Worm (Caenorhabditis elegans) whole organism, L4 larva: ENCODE results near the gene C16A11.4.

ENCODE experiments used
- F49E8.2 ChIP-seq: sonication (generic microtip); optimal IDR thresholded peaks from 2 replicates; lab custom pipeline; 2016; ENCODE audit warnings: missing compliant biosample characterization, mild to moderate bottlenecking, missing genetic modification characterization, borderline replicate concordance
- R02D3.7 ChIP-seq: fragments of 150-350 bp; sonication (generic microtip); optimal IDR thresholded peaks from 3 replicates; lab custom pipeline; 2014; ENCODE audit warnings: missing biosample characterization, missing genetic modification characterization
- T20F7.1 ChIP-seq: fragments of 200-800 bp; sonication (Bioruptor generic); optimal IDR thresholded peaks from 2 replicates; lab custom pipeline; 2018; ENCODE audit warnings: mild to moderate bottlenecking, missing genetic modification characterization, missing compliant biosample characterization
- Y75B8A.6 ChIP-seq: fragments of 200-800 bp; sonication (Bioruptor generic); IDR thresholded peaks from 2 replicates; pipeline ENCODE4 v1.3.6; 2022; ENCODE audit warnings: missing genetic modification reagents, missing genetic modification characterization, missing compliant biosample characterization
- ZK546.5 ChIP-seq, 2 experiments: sonication (generic microtip); optimal IDR thresholded peaks; 2 replicates each; lab custom pipeline; 2017; ENCODE audit warnings: missing biosample characterization in 2 of 2, missing genetic modification characterization in 2 of 2
- ceh-32 ChIP-seq: sonication (generic microtip); optimal IDR thresholded peaks from 2 replicates; lab custom pipeline; 2016; ENCODE audit warnings: mild to moderate bottlenecking, missing genetic modification characterization, missing compliant biosample characterization; ENCODE audit not compliant: poor library complexity
- ces-1 ChIP-seq: fragments of 150-350 bp; sonication (generic microtip); optimal IDR thresholded peaks from 4 replicates; lab custom pipeline; 2014; ENCODE audit warnings: missing biosample characterization, missing genetic modification reagents, missing genetic modification characterization
- daf-12 ChIP-seq: fragments of 150-350 bp; optimal IDR thresholded peaks from 2 replicates; lab custom pipeline; 2014; ENCODE audit warnings: missing biosample characterization, missing genetic modification reagents, missing genetic modification characterization
- daf-19 ChIP-seq: fragments of 200-800 bp; sonication (Bioruptor generic); conservative IDR thresholded peaks from 2 replicates; pipeline ENCODE4 v1.3.6; 2022; ENCODE audit warnings: missing genetic modification characterization, missing compliant biosample characterization
- dmd-6 ChIP-seq: fragments of 200-800 bp; sonication (Bioruptor generic); IDR thresholded peaks from 2 replicates; pipeline ENCODE4 v1.3.6; 2022; ENCODE audit warnings: missing genetic modification reagents, missing genetic modification characterization, missing compliant biosample characterization
- dmd-9 ChIP-seq: fragments of 200-800 bp; sonication (Bioruptor generic); IDR thresholded peaks from 2 replicates; pipeline ENCODE4 v1.3.6; 2022; ENCODE audit warnings: missing genetic modification reagents, missing genetic modification characterization, missing compliant biosample characterization
- fkh-10 ChIP-seq: fragments of 150-350 bp; optimal IDR thresholded peaks from 2 replicates; lab custom pipeline; 2014; ENCODE audit warnings: missing biosample characterization, missing genetic modification reagents, missing genetic modification characterization
- hif-1 ChIP-seq, 2 experiments: sonication (generic microtip); optimal IDR thresholded peaks; 2 replicates each; lab custom pipeline; 2016 to 2017; ENCODE audit warnings: missing compliant biosample characterization in 2 of 2, missing genetic modification characterization in 2 of 2, missing genetic modification reagents in 2 of 2, missing genotype in 2 of 2, mild to moderate bottlenecking in 1 of 2
- lim-7 ChIP-seq: fragments of 200-800 bp; sonication (Bioruptor generic); IDR thresholded peaks from 2 replicates; pipeline ENCODE4 v1.3.6; 2022; ENCODE audit warnings: missing genetic modification characterization, missing compliant biosample characterization
- lsy-2 ChIP-seq, 2 experiments: fragments of 150-350 bp in 1 of 2; sonication (generic microtip) in 1 of 2; optimal IDR thresholded peaks; 2 replicates each; lab custom pipeline; 2014 to 2017; ENCODE audit warnings: missing biosample characterization in 2 of 2, missing genetic modification characterization in 2 of 2
- mep-1 ChIP-seq: fragments of 150-350 bp; sonication (generic microtip); optimal IDR thresholded peaks from 3 replicates; lab custom pipeline; 2014; ENCODE audit warnings: missing biosample characterization, missing genetic modification characterization
- mxl-2 ChIP-seq: fragments of 200-800 bp; sonication (Bioruptor generic); conservative IDR thresholded peaks from 2 replicates; pipeline ENCODE4 v1.3.6; 2022; ENCODE audit warnings: missing genetic modification reagents, missing genetic modification characterization, missing compliant biosample characterization
- nhr-102 ChIP-seq: sonication (generic microtip); optimal IDR thresholded peaks from 2 replicates; lab custom pipeline; 2016; ENCODE audit warnings: mild to moderate bottlenecking, missing genetic modification characterization, moderate library complexity, missing compliant biosample characterization
- nhr-11 ChIP-seq: fragments of 150-350 bp; optimal IDR thresholded peaks from 2 replicates; lab custom pipeline; 2014; ENCODE audit warnings: missing biosample characterization, missing genetic modification characterization
- nhr-48 ChIP-seq: sonication (generic microtip); optimal IDR thresholded peaks from 2 replicates; lab custom pipeline; 2016; ENCODE audit warnings: mild to moderate bottlenecking, missing genetic modification characterization, missing compliant biosample characterization
- nhr-77 ChIP-seq: fragments of 150-350 bp; optimal IDR thresholded peaks from 2 replicates; lab custom pipeline; 2014; ENCODE audit warnings: missing biosample characterization, missing genetic modification characterization
- pha-4 ChIP-seq, 2 experiments: fragments of 150-350 bp in 1 of 2; fragments of 200-800 bp in 1 of 2; sonication (Bioruptor generic) in 1 of 2; IDR thresholded peaks in 1 of 2; optimal IDR thresholded peaks in 1 of 2; 2 replicates each; pipeline versions ENCODE4 v1.3.6 to Lab custom; 2014 to 2022; ENCODE audit warnings: missing genetic modification characterization in 2 of 2, missing genetic modification reagents in 2 of 2, missing biosample characterization in 1 of 2, missing compliant biosample characterization in 1 of 2
- pqm-1 ChIP-seq: sonication (generic microtip); optimal IDR thresholded peaks from 2 replicates; lab custom pipeline; 2017; ENCODE audit warnings: missing biosample characterization, missing genetic modification characterization
- saeg-2 ChIP-seq: fragments of 200-800 bp; sonication (Bioruptor generic); IDR thresholded peaks from 2 replicates; pipeline ENCODE4 v1.3.6; 2022; ENCODE audit warnings: missing genetic modification reagents, missing genetic modification characterization, missing compliant biosample characterization
- sdz-12 ChIP-seq: fragments of 200-800 bp; sonication (Bioruptor generic); optimal IDR thresholded peaks from 2 replicates; lab custom pipeline; 2018; ENCODE audit warnings: mild to moderate bottlenecking, missing genetic modification characterization, missing compliant biosample characterization
- snpc-1.2 ChIP-seq: fragments of 200-800 bp; sonication (Bioruptor generic); IDR thresholded peaks from 2 replicates; pipeline ENCODE4 v1.3.6; 2022; ENCODE audit warnings: missing genetic modification reagents, missing genetic modification characterization, missing compliant biosample characterization
- spr-1 ChIP-seq: sonication (generic microtip); optimal IDR thresholded peaks from 2 replicates; lab custom pipeline; 2016; ENCODE audit warnings: mild to moderate bottlenecking, missing genetic modification characterization, missing compliant biosample characterization
- tra-1 ChIP-seq: fragments of 200-800 bp; sonication (Bioruptor generic); IDR thresholded peaks from 2 replicates; pipeline ENCODE4 v1.3.6; 2022; ENCODE audit warnings: missing genetic modification reagents, missing genetic modification characterization, missing compliant biosample characterization
- unc-39 ChIP-seq: sonication (generic microtip); optimal IDR thresholded peaks from 2 replicates; lab custom pipeline; 2017; ENCODE audit warnings: missing biosample characterization, missing genetic modification characterization
- unc-62 ChIP-seq, 3 experiments: fragments of 150-350 bp in 1 of 3; sonication (generic microtip); optimal IDR thresholded peaks in 2 of 3; peaks in 1 of 3; 1 replicate in 1 of 3; 2 replicates in 2 of 3; lab custom pipeline; 2014 to 2017; ENCODE audit warnings: missing biosample characterization in 3 of 3, missing genetic modification characterization in 3 of 3, missing genetic modification reagents in 3 of 3, missing genotype in 1 of 3
- vab-7 ChIP-seq: fragments of 200-800 bp; sonication (Bioruptor generic); IDR thresholded peaks from 2 replicates; pipeline ENCODE4 v1.3.6; 2022; ENCODE audit warnings: missing genetic modification reagents, missing genetic modification characterization, missing compliant biosample characterization

The C16A11.4 gene

DNA sequence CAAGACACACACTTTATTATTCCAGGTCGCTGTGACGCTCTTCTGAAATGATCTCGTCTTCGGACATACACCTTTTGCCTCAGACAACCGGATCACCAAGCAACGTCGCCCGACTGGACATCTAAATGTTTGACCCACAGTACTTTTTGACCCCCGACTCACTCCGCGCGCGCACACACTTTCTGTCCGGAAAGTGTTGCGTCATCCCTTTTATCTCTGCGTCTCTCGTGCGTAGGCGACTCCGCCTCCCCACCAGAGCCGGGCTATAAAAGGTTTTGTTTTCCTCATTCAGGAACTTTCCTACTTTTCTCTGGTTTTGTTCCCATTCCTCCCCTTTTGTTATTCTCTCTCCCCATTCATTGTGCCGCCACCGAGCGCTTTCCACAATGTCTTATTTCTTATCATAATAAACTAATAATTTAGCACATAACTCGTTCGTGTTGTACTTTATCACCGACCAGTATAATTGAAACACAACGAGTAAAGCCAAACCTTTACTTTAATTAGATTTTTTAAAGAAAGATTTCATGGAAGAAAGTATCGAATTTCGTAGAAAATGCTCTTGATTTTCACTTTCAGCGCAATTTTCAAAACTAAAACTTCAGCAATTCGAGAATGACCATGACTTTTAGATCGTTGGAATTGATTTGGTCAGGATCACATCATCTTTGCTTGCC lies 17.6 kb upstream of the C16A11.4 start, which contains the start of gene F31D5.6:
F31D5.6 (plus strand) TSS at position 627 of the 677 bp plus-strand sequence.
- no peak for TF ChIP-seq sdz-12 (GFP tag; lab: Kevin White, UChicago)
- TF ChIP-seq T20F7.1 (GFP tag; lab: Kevin White, UChicago), result no peak
- no peak for TF ChIP-seq lim-7 (GFP tag; lab: Robert Waterston, UW)
- no peak for TF ChIP-seq daf-12
- TF ChIP-seq mep-1 (tag; lab: Kevin White, UChicago), result no peak
- no peak for TF ChIP-seq nhr-48 (tag; lab: Kevin White, UChicago)
- TF ChIP-seq pha-4 (GFP tag; IDR thresholded peaks at IDR 0.05; lab: Robert Waterston, UW), result no peak
- TF ChIP-seq pha-4 (tag; optimal IDR thresholded peaks at IDR 0.05; lab: Kevin White, UChicago), result no peak

DNA sequence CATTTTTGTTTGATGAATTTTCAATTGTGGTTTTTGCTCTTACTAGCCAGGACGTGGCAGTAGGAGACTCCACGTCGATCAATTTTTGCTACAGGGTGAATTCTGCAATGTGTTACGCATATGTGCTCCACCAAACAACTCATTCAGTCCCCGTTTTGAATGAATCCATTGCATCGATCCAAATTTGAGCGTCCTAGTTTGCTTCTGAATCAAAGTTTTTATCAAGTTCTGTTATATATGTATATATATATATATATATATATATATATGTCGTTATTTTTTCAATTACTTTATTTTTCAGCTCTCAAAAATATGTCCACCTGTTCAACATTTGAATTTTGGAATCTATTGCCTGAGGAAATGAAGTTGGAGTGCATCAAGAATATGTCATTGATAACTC lies 15.7 kb upstream of the C16A11.4 start, which contains the start of gene F31D5.7:
F31D5.7 (plus strand) TSS at position 301 of the 400 bp plus-strand sequence.
- TF ChIP-seq R02D3.7 (no peak), ZK546.5 (tag; optimal IDR thresholded peaks at IDR 0.05; lab: Kevin White, UChicago) (no peak), ceh-32 (no peak), Y75B8A.6 (GFP tag; lab: Robert Waterston, UW) (no peak), nhr-48 (tag; lab: Kevin White, UChicago) (no peak), snpc-1.2 (GFP tag; lab: Robert Waterston, UW) (no peak), nhr-11 (no peak), nhr-102 (tag; lab: Kevin White, UChicago) (no peak), pqm-1 (no peak), vab-7 (GFP tag; lab: Robert Waterston, UW) (no peak), nhr-77 (tag; lab: Kevin White, UChicago) (no peak), dmd-9 (no peak), fkh-10 (GFP tag; lab: Kevin White, UChicago) (no peak), saeg-2 (GFP tag; lab: Robert Waterston, UW) (no peak), mxl-2 (GFP tag; lab: Robert Waterston, UW) (no peak), daf-19 (no peak), ces-1 (GFP tag; lab: Kevin White, UChicago) (no peak), dmd-6 (GFP tag; lab: Robert Waterston, UW) (no peak), unc-39 (no peak)

DNA sequence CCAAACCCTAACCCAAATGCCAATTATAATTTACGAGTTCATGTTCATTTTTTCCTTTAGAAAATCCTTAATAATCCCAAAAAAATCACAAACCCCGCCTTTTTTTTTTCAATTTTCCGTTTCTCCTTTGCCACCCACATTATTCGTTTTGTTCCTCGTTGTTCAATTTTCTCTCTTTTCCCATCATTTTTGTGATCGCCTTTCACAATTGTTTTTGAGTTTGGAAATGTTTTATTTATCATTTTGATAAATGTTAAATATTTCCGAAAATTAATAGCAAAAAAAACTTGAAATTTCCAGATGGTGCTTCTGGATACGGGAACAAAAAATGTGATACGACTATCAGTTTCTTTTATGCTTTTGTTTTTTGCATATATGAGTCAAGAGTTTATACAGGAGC lies 11.5 kb upstream of the C16A11.4 start, which contains the start of gene F31D5.2:
F31D5.2 (plus strand) TSS at position 301 of the 400 bp plus-strand sequence.
- TF ChIP-seq unc-62 (GFP tag; optimal IDR thresholded peaks at IDR 0.05 in 1 of 2; lab: Kevin White, UChicago), result peak in 1 of 2 experiments; percentile 27
- no peak for TF ChIP-seq unc-62 (tag; optimal IDR thresholded peaks at IDR 0.05; lab: Kevin White, UChicago)
- no peak for TF ChIP-seq lsy-2 (tag; optimal IDR thresholded peaks at IDR 0.05; lab: Kevin White, UChicago)
- no peak for TF ChIP-seq hif-1 (tag; optimal IDR thresholded peaks at IDR 0.05; lab: Kevin White, UChicago)
- TF ChIP-seq Y75B8A.6 (GFP tag; lab: Robert Waterston, UW), result no peak
- no peak for TF ChIP-seq T20F7.1 (GFP tag; lab: Kevin White, UChicago)
- TF ChIP-seq, all 104 proteins: peak for 1

DNA sequence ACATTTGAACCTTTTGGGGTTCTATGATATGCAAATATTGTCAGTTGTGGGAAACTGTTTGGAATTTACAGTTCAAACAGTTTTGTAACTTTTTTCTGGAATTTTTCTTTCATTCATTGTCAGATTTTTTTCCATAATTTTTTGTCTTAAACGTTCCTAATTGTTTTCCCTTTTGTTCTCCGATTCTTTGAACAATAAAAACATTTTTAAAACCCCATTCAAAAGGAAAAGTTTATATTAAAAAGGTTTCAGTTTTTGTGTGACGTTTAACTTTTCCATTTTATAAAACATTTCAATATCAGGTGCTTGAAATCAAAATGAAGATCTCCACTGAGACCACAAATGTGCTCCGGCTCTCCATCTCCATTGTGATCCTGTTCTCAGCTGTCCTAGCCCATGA lies 7.8 kb upstream of the C16A11.4 start, which contains the start of gene F31D5.1:
F31D5.1 (plus strand) TSS at position 301 of the 400 bp plus-strand sequence.
- no peak for TF ChIP-seq spr-1 (tag; lab: Kevin White, UChicago)

DNA sequence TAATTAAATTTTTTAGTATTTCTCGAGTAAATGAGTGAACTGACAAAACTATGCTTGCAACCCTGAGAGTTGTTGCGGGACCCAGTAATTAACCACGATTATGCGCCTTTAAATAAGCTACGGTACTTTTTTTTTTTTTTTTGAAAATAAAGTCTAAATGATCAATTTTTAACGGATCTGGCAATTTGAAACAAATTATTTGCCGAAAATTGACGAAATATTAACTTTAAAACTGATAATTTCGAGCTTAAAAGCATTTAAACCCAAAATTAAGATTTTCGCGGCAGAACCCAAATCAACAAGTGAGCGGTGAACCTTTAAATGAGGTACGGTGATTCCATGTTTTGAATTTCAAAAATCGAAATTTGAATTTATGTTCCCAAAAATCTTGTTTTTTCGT lies 4.4 kb upstream of the C16A11.4 start:
- TF ChIP-seq tra-1 (no peak), F49E8.2 (tag; lab: Kevin White, UChicago) (peak; percentile 59)
